Worm (Caenorhabditis elegans) whole organism, mixed stage, embryonic: ENCODE results near the gene F47B7.3.

Experiments
- M03D4.4 ChIP-seq: sonication (generic microtip); optimal IDR thresholded peaks from 2 replicates; lab custom pipeline; 2017; ENCODE audit warnings: mild to moderate bottlenecking, missing genetic modification characterization, missing compliant biosample characterization
- bed-3 ChIP-seq: fragments of 200-800 bp; sonication (Bioruptor generic); optimal IDR thresholded peaks from 3 replicates; lab custom pipeline; 2018; ENCODE audit warnings: mild to moderate bottlenecking, missing genetic modification characterization, moderate library complexity, missing compliant biosample characterization
- ceh-83 ChIP-seq: fragments of 200-800 bp; sonication (Bioruptor generic); optimal IDR thresholded peaks from 2 replicates; lab custom pipeline; 2018; ENCODE audit warnings: mild to moderate bottlenecking, missing genetic modification characterization, missing compliant biosample characterization
- drap-1 ChIP-seq: fragments of 200-800 bp; sonication (Bioruptor generic); optimal IDR thresholded peaks from 3 replicates; lab custom pipeline; 2018; ENCODE audit warnings: mild to moderate bottlenecking, missing genetic modification characterization, missing compliant biosample characterization
- flh-1 ChIP-seq: fragments of 200-800 bp; sonication (Bioruptor generic); optimal IDR thresholded peaks from 2 replicates; lab custom pipeline; 2018; ENCODE audit warnings: mild to moderate bottlenecking, missing genetic modification characterization, moderate library complexity, missing compliant biosample characterization
- ham-2 ChIP-seq: fragments of 200-800 bp; sonication (Bioruptor generic); optimal IDR thresholded peaks from 2 replicates; lab custom pipeline; 2018; ENCODE audit warnings: mild to moderate bottlenecking, missing genetic modification characterization, missing compliant biosample characterization
- hlh-1 ChIP-seq: fragments of 150-350 bp; optimal IDR thresholded peaks from 2 replicates; lab custom pipeline; 2014; ENCODE audit warnings: missing biosample characterization, missing genetic modification reagents, missing genetic modification characterization
- nhr-2 ChIP-seq: fragments of 150-350 bp; optimal IDR thresholded peaks from 2 replicates; lab custom pipeline; 2014; ENCODE audit warnings: missing biosample characterization, missing genetic modification characterization
- nhr-237 ChIP-seq: fragments of 150-350 bp; optimal IDR thresholded peaks from 2 replicates; lab custom pipeline; 2014; ENCODE audit warnings: missing biosample characterization, missing genetic modification characterization
- nhr-28 ChIP-seq: fragments of 150-350 bp; optimal IDR thresholded peaks from 2 replicates; lab custom pipeline; 2014; ENCODE audit warnings: missing biosample characterization, missing genetic modification characterization
- pha-4 ChIP-seq: fragments of 150-350 bp; optimal IDR thresholded peaks from 2 replicates; lab custom pipeline; 2018; ENCODE audit warnings: missing biosample characterization, missing genetic modification reagents, missing genetic modification characterization
- snpc-4 ChIP-seq: fragments of 150-350 bp; optimal IDR thresholded peaks from 2 replicates; lab custom pipeline; 2014; ENCODE audit warnings: missing biosample characterization, missing genetic modification characterization

The F47B7.3 gene

ce11 chrX:3714797-3715196 is 49.4 kb downstream of the F47B7.3 start, which contains the start of gene C01C4.2:
C01C4.2 (plus strand) TSS chrX:3715097.
- TF ChIP-seq nhr-2 (tag; lab: Kevin White, UChicago): no peak
- no peak for TF ChIP-seq hlh-1 (tag; lab: Kevin White, UChicago)
- no peak for TF ChIP-seq ceh-83 (GFP tag; lab: Kevin White, UChicago)
- TF ChIP-seq M03D4.4 (tag; lab: Kevin White, UChicago): no peak
- no peak for TF ChIP-seq nhr-237 (tag; lab: Kevin White, UChicago)
- TF ChIP-seq drap-1 (GFP tag; lab: Kevin White, UChicago): no peak
- TF ChIP-seq bed-3: no peak
- TF ChIP-seq ham-2 (GFP tag; lab: Kevin White, UChicago): no peak
- no peak for TF ChIP-seq snpc-4
- no peak for TF ChIP-seq pha-4 (tag; lab: Kevin White, UChicago)
- TF ChIP-seq flh-1: no peak
- TF ChIP-seq nhr-28 (tag; lab: Kevin White, UChicago): no peak
